Fruit fly (Drosophila melanogaster): Measurements from ENCODE around the gene CG32809.

dm6 chrX:1669840-1670239 lies 22.7 kb downstream of the CG32809 start:
- TF ChIP-seq Hr96 (GFP tag; optimal IDR thresholded peaks at IDR 0.05) (no peak), ovo (GFP tag; optimal IDR thresholded peaks at IDR 0.05) (no peak), CG5204 (GFP tag; optimal IDR thresholded peaks at IDR 0.05) (no peak), tj (GFP tag; optimal IDR thresholded peaks at IDR 0.05) (no peak), CG7101 (tag; optimal IDR thresholded peaks at IDR 0.05) (peak; percentile 6), Mnt (GFP tag; optimal IDR thresholded peaks at IDR 0.05) (peak; percentile 57), cic (GFP tag; optimal IDR thresholded peaks at IDR 0.05) (no peak), CG11617 (GFP tag; optimal IDR thresholded peaks at IDR 0.05) (no peak), CG1620 (GFP tag; optimal IDR thresholded peaks at IDR 0.05) (no peak), bab1 (GFP tag; optimal IDR thresholded peaks at IDR 0.05) (no peak), kay (GFP tag; ENCODE audit: borderline replicate concordance) (no peak), CG33017 (tag; optimal IDR thresholded peaks at IDR 0.05) (no peak), CG7045 (GFP tag; optimal IDR thresholded peaks at IDR 0.05) (no peak)
